Worm (Caenorhabditis elegans): ENCODE data around the gene sri-43.
"Not testable (repeated sequence)": the region's sequence is repeated elsewhere in the genome, so short reads cannot be mapped to it uniquely, and the experiment has no call there.

Gene sri-43

ce11 chrII:3148404-3148803, 4.0 kb upstream of the sri-43 start:
- TF ChIP-seq ceh-90 (tag; optimal IDR thresholded peaks at IDR 0.05) (no peak), ets-5 (GFP tag; IDR thresholded peaks at IDR 0.05) (no peak), isw-1 (GFP tag; IDR thresholded peaks at IDR 0.05) (no peak), egl-13 (tag; optimal IDR thresholded peaks at IDR 0.05) (no peak), unc-62 (GFP tag; optimal IDR thresholded peaks at IDR 0.05) (no peak), nhr-19 (GFP tag; conservative IDR thresholded peaks at IDR 0.05) (no peak), lsy-2 (tag; optimal IDR thresholded peaks at IDR 0.05) (no peak), ceh-8 (GFP tag; optimal IDR thresholded peaks at IDR 0.05) (no peak), swsn-7 (tag; optimal IDR thresholded peaks at IDR 0.05) (no peak), elt-2 (tag; optimal IDR thresholded peaks at IDR 0.05) (no peak), egl-27 (tag; optimal IDR thresholded peaks at IDR 0.05) (no peak), nhr-90 (tag; optimal IDR thresholded peaks at IDR 0.05; ENCODE audit: poor library complexity) (no peak), mdl-1 (tag; optimal IDR thresholded peaks at IDR 0.05) (no peak), ces-1 (GFP tag; optimal IDR thresholded peaks at IDR 0.05) (no peak), nhr-47 (tag; optimal IDR thresholded peaks at IDR 0.05) (no peak), nhr-11 (tag; optimal IDR thresholded peaks at IDR 0.05) (no peak), pax-3 (tag; optimal IDR thresholded peaks at IDR 0.05) (no peak)

ce11 chrII:3145842-3146241, 1.4 kb upstream of the sri-43 start, which contains the start of gene T10D4.15:
Gene T10D4.15, plus strand, starts transcription at chrII:3146142.
- TF ChIP-seq ztf-11 (tag; optimal IDR thresholded peaks at IDR 0.05): no peak
- no peak for TF ChIP-seq F16B12.6 (tag; optimal IDR thresholded peaks at IDR 0.05)
- no peak for TF ChIP-seq nhr-12 (tag; optimal IDR thresholded peaks at IDR 0.05)
- no peak for TF ChIP-seq fkh-4 (tag; optimal IDR thresholded peaks at IDR 0.05; ENCODE audit: borderline replicate concordance)
- TF ChIP-seq xbp-1 (tag; optimal IDR thresholded peaks at IDR 0.05): no peak
- no peak for TF ChIP-seq tbx-2 (tag; optimal IDR thresholded peaks at IDR 0.05)
- no peak for TF ChIP-seq ceh-8 (GFP tag; optimal IDR thresholded peaks at IDR 0.05)
- TF ChIP-seq nhr-11 (tag; optimal IDR thresholded peaks at IDR 0.05): no peak
- no peak for TF ChIP-seq nhr-77 (tag; optimal IDR thresholded peaks at IDR 0.05)
- no peak for TF ChIP-seq nhr-237 (tag; optimal IDR thresholded peaks at IDR 0.05)
- no peak for TF ChIP-seq ama-1 (optimal IDR thresholded peaks at IDR 0.05)
- TF ChIP-seq unc-86 (tag; optimal IDR thresholded peaks at IDR 0.05): no peak
- no peak for TF ChIP-seq tlp-1 (tag; optimal IDR thresholded peaks at IDR 0.05)
- TF ChIP-seq dpl-1 (GFP tag; optimal IDR thresholded peaks at IDR 0.05): no peak
- no peak for TF ChIP-seq mab-9 (GFP tag; IDR thresholded peaks at IDR 0.05)
- TF ChIP-seq unc-98 (GFP tag; IDR thresholded peaks at IDR 0.05): no peak
- TF ChIP-seq fkh-8 (tag; optimal IDR thresholded peaks at IDR 0.05): no peak
- no peak for TF ChIP-seq aly-2 (tag; optimal IDR thresholded peaks at IDR 0.05)

ce11 chrII:3142855-3143254, 1.6 kb downstream of the sri-43 start, which contains the start of gene sri-42:
Gene sri-42, minus strand, starts transcription at chrII:3142955.
- not testable (repeated sequence) for TF ChIP-seq alr-1 (tag; optimal IDR thresholded peaks at IDR 0.05; ENCODE audit: borderline replicate concordance); nhr-71 (tag; optimal IDR thresholded peaks at IDR 0.05); grh-1 (GFP tag; IDR thresholded peaks at IDR 0.05)

ce11 chrII:3137804-3138203, 6.6 kb downstream of the sri-43 start, which contains the start of gene sri-54:
Gene sri-54, minus strand, starts transcription at chrII:3137904.
- TF ChIP-seq lin-15B (tag; optimal IDR thresholded peaks at IDR 0.05) (no peak), ces-1 (GFP tag; optimal IDR thresholded peaks at IDR 0.05) (no peak), Y116A8C.19 (tag; optimal IDR thresholded peaks at IDR 0.05; ENCODE audit: borderline replicate concordance) (no peak), snpc-4 (tag; optimal IDR thresholded peaks at IDR 0.05) (no peak), nhr-12 (tag; optimal IDR thresholded peaks at IDR 0.05) (no peak), tbx-2 (tag; optimal IDR thresholded peaks at IDR 0.05) (no peak), pqm-1 (tag; optimal IDR thresholded peaks at IDR 0.05) (no peak), egl-27 (tag; optimal IDR thresholded peaks at IDR 0.05) (no peak), elt-3 (tag; optimal IDR thresholded peaks at IDR 0.05) (no peak), lir-3 (tag; optimal IDR thresholded peaks at IDR 0.05; ENCODE audit: poor library complexity) (no peak)

Data from whole organism, L1 larva.